Worm (Caenorhabditis elegans) whole organism, L4 larva: Measurements from ENCODE around the gene C05E4.12.

ENCODE experiments used
- D1046.2 ChIP-seq: fragments of 200-800 bp; sonication (Bioruptor generic); IDR thresholded peaks from 2 replicates; pipeline ENCODE4 v1.3.6; 2022; ENCODE audit warnings: missing genetic modification characterization, missing compliant biosample characterization
- F10B5.3 ChIP-seq: sonication (generic microtip); optimal IDR thresholded peaks from 2 replicates; lab custom pipeline; 2016; ENCODE audit warnings: mild to moderate bottlenecking, missing genetic modification characterization, missing compliant biosample characterization
- F44E2.7 ChIP-seq: fragments of 200-800 bp; sonication (Bioruptor generic); IDR thresholded peaks from 2 replicates; pipeline ENCODE4 v2.1.2; 2022; ENCODE audit warnings: missing genetic modification characterization, missing compliant biosample characterization
- T26A8.4 ChIP-seq: fragments of 200-800 bp; sonication (Bioruptor generic); IDR thresholded peaks from 2 replicates; pipeline ENCODE4 v1.3.6; 2022; ENCODE audit warnings: missing genetic modification characterization, missing compliant biosample characterization
- ZK546.5 ChIP-seq, 2 experiments: sonication (generic microtip); optimal IDR thresholded peaks; 2 replicates each; lab custom pipeline; 2017; ENCODE audit warnings: missing biosample characterization in 2 of 2, missing genetic modification characterization in 2 of 2
- aha-1 ChIP-seq: fragments of 150-350 bp; peaks from one replicate; lab custom pipeline; 2014; ENCODE audit warnings: missing biosample characterization, missing genetic modification characterization
- ama-1 ChIP-seq: fragments of 150-350 bp; optimal IDR thresholded peaks from 2 replicates; lab custom pipeline; 2014; ENCODE audit warnings: inconsistent platforms, mixed read lengths
- arid-1 ChIP-seq: fragments of 200-800 bp; sonication (Bioruptor generic); conservative IDR thresholded peaks from 2 replicates; pipeline ENCODE4 v1.3.6; 2022; ENCODE audit warnings: missing genetic modification reagents, missing genetic modification characterization, missing compliant biosample characterization
- ceh-44 ChIP-seq: fragments of 200-800 bp; sonication (Bioruptor generic); IDR thresholded peaks from 2 replicates; pipeline ENCODE4 v1.3.6; 2022; ENCODE audit warnings: missing genetic modification reagents, missing genetic modification characterization, missing compliant biosample characterization
- cey-2 ChIP-seq: sonication (generic microtip); optimal IDR thresholded peaks from 3 replicates; lab custom pipeline; 2017; ENCODE audit warnings: missing genetic modification characterization, mild to moderate bottlenecking, missing compliant biosample characterization, antibody characterized with exemption, borderline replicate concordance; ENCODE audit not compliant: insufficient read depth
- ctbp-1 ChIP-seq: fragments of 200-800 bp; sonication (Bioruptor generic); IDR thresholded peaks from 2 replicates; pipeline ENCODE4 v1.3.6; 2022; ENCODE audit warnings: missing genetic modification reagents, missing genetic modification characterization, missing compliant biosample characterization
- daf-16 ChIP-seq, 3 experiments: sonication (generic microtip); optimal IDR thresholded peaks; 2 replicates each; lab custom pipeline; 2016 to 2017; ENCODE audit warnings: missing genetic modification characterization in 3 of 3, missing genetic modification reagents in 3 of 3, mild to moderate bottlenecking in 2 of 3, missing compliant biosample characterization in 2 of 3, missing biosample characterization in 1 of 3, moderate library complexity in 1 of 3
- dmd-8 ChIP-seq: fragments of 200-800 bp; sonication (Bioruptor generic); IDR thresholded peaks from 2 replicates; pipeline ENCODE4 v1.3.6; 2022; ENCODE audit warnings: missing genetic modification characterization, missing compliant biosample characterization
- dmd-9 ChIP-seq: fragments of 200-800 bp; sonication (Bioruptor generic); IDR thresholded peaks from 2 replicates; pipeline ENCODE4 v1.3.6; 2022; ENCODE audit warnings: missing genetic modification reagents, missing genetic modification characterization, missing compliant biosample characterization
- dpl-1 ChIP-seq: fragments of 150-350 bp; optimal IDR thresholded peaks from 2 replicates; lab custom pipeline; 2014; ENCODE audit warnings: missing biosample characterization, missing genetic modification reagents, missing genetic modification characterization
- duxl-1 ChIP-seq: sonication (generic microtip); optimal IDR thresholded peaks from 2 replicates; lab custom pipeline; 2016; ENCODE audit warnings: mild to moderate bottlenecking, missing genetic modification characterization, moderate library complexity, missing compliant biosample characterization; ENCODE audit not compliant: poor library complexity
- dve-1 ChIP-seq: sonication (generic microtip); optimal IDR thresholded peaks from 2 replicates; lab custom pipeline; 2017; ENCODE audit warnings: antibody characterized with exemption, mild to moderate bottlenecking, missing genetic modification characterization, missing compliant biosample characterization; ENCODE audit not compliant: insufficient read depth
- egl-27 ChIP-seq: sonication (generic microtip); optimal IDR thresholded peaks from 3 replicates; lab custom pipeline; 2017; ENCODE audit warnings: missing biosample characterization, missing genetic modification reagents, missing genetic modification characterization
- fkh-10 ChIP-seq: fragments of 150-350 bp; optimal IDR thresholded peaks from 2 replicates; lab custom pipeline; 2014; ENCODE audit warnings: missing biosample characterization, missing genetic modification reagents, missing genetic modification characterization
- fos-1 ChIP-seq: fragments of 150-350 bp; optimal IDR thresholded peaks from 2 replicates; lab custom pipeline; 2014; ENCODE audit warnings: missing biosample characterization, missing genetic modification characterization
- hif-1 ChIP-seq, 2 experiments: sonication (generic microtip); optimal IDR thresholded peaks; 2 replicates each; lab custom pipeline; 2016 to 2017; ENCODE audit warnings: missing compliant biosample characterization in 2 of 2, missing genetic modification characterization in 2 of 2, missing genetic modification reagents in 2 of 2, missing genotype in 2 of 2, mild to moderate bottlenecking in 1 of 2
- hlh-30 ChIP-seq: sonication (generic microtip); optimal IDR thresholded peaks from 2 replicates; lab custom pipeline; 2017; ENCODE audit warnings: antibody characterized with exemption, mild to moderate bottlenecking, missing genetic modification characterization, missing compliant biosample characterization; ENCODE audit not compliant: insufficient read depth
- lin-15B ChIP-seq: fragments of 150-350 bp; sonication (generic microtip); optimal IDR thresholded peaks from 3 replicates; lab custom pipeline; 2014; ENCODE audit warnings: missing biosample characterization, missing genetic modification characterization
- lsy-2 ChIP-seq, 2 experiments: fragments of 150-350 bp in 1 of 2; sonication (generic microtip) in 1 of 2; optimal IDR thresholded peaks; 2 replicates each; lab custom pipeline; 2014 to 2017; ENCODE audit warnings: missing biosample characterization in 2 of 2, missing genetic modification characterization in 2 of 2
- madf-5 ChIP-seq, 2 experiments: fragments of 200-800 bp; sonication (Bioruptor generic); IDR thresholded peaks; 2 replicates each; pipeline ENCODE4 v1.3.6; 2022; ENCODE audit warnings: missing compliant biosample characterization in 2 of 2, missing genetic modification characterization in 2 of 2
- madf-9 ChIP-seq: fragments of 200-800 bp; sonication (Bioruptor generic); conservative IDR thresholded peaks from 2 replicates; pipeline ENCODE4 v1.3.6; 2022; ENCODE audit warnings: missing genetic modification reagents, missing genetic modification characterization, missing compliant biosample characterization
- mdl-1 ChIP-seq, 2 experiments: fragments of 150-350 bp in 1 of 2; sonication (generic microtip) in 1 of 2; optimal IDR thresholded peaks; 2 replicates each; lab custom pipeline; 2014 to 2017; ENCODE audit warnings: missing biosample characterization in 2 of 2, missing genetic modification characterization in 2 of 2
- mes-2 ChIP-seq: sonication (generic microtip); optimal IDR thresholded peaks from 2 replicates; lab custom pipeline; 2016; ENCODE audit warnings: missing genotype, mild to moderate bottlenecking, missing genetic modification characterization, missing compliant biosample characterization; ENCODE audit not compliant: poor library complexity, severe bottlenecking
- nhr-111 ChIP-seq: fragments of 200-800 bp; sonication (Bioruptor generic); optimal IDR thresholded peaks from 2 replicates; lab custom pipeline; 2018; ENCODE audit warnings: mild to moderate bottlenecking, missing genetic modification characterization, missing compliant biosample characterization
- nhr-25 ChIP-seq: sonication (generic microtip); optimal IDR thresholded peaks from 2 replicates; lab custom pipeline; 2017; ENCODE audit warnings: missing genetic modification characterization, mild to moderate bottlenecking, missing compliant biosample characterization, antibody characterized with exemption, moderate library complexity, borderline replicate concordance; ENCODE audit not compliant: insufficient read depth
- nhr-41 ChIP-seq: fragments of 200-800 bp; sonication (Bioruptor generic); IDR thresholded peaks from 2 replicates; pipeline ENCODE4 v1.3.6; 2022; ENCODE audit warnings: missing genetic modification reagents, missing genetic modification characterization, missing compliant biosample characterization
- nhr-6 ChIP-seq: fragments of 150-350 bp; optimal IDR thresholded peaks from 2 replicates; lab custom pipeline; 2014; ENCODE audit warnings: missing biosample characterization, missing genetic modification characterization
- pha-4 ChIP-seq, 2 experiments: fragments of 150-350 bp in 1 of 2; fragments of 200-800 bp in 1 of 2; sonication (Bioruptor generic) in 1 of 2; IDR thresholded peaks in 1 of 2; optimal IDR thresholded peaks in 1 of 2; 2 replicates each; pipeline versions ENCODE4 v1.3.6 to Lab custom; 2014 to 2022; ENCODE audit warnings: missing genetic modification characterization in 2 of 2, missing genetic modification reagents in 2 of 2, missing biosample characterization in 1 of 2, missing compliant biosample characterization in 1 of 2
- unc-62 ChIP-seq, 3 experiments: fragments of 150-350 bp in 1 of 3; sonication (generic microtip); optimal IDR thresholded peaks in 2 of 3; peaks in 1 of 3; 1 replicate in 1 of 3; 2 replicates in 2 of 3; lab custom pipeline; 2014 to 2017; ENCODE audit warnings: missing biosample characterization in 3 of 3, missing genetic modification characterization in 3 of 3, missing genetic modification reagents in 3 of 3, missing genotype in 1 of 3

C05E4.12 gene

ce11 chrV:725807-726572 lies 35.8 kb downstream of the C05E4.12 start (continued):
- no peak for TF ChIP-seq nhr-41 (GFP tag; lab: Robert Waterston, UW)
- TF ChIP-seq lin-15B (tag; lab: Kevin White, UChicago) = no peak
- TF ChIP-seq daf-16 (GFP tag; optimal IDR thresholded peaks at IDR 0.05; lab: Kevin White, UChicago) = no peak
- TF ChIP-seq daf-16 (tag; optimal IDR thresholded peaks at IDR 0.05; lab: Kevin White, UChicago) = peak; percentile 62
- 0 out of 2 replicates have a peak, but pooled peaks have one; percentile 3 for TF ChIP-seq madf-9 (GFP tag; lab: Robert Waterston, UW)
- no peak for TF ChIP-seq cey-2 (tag; lab: Kevin White, UChicago)
- TF ChIP-seq dve-1 = no peak
- TF ChIP-seq dmd-9 (GFP tag; lab: Robert Waterston, UW) = no peak
- peak; percentile 2 for TF ChIP-seq nhr-25 (tag; lab: Kevin White, UChicago)
- TF ChIP-seq fos-1 (tag; lab: Kevin White, UChicago) = no peak
- TF ChIP-seq F44E2.7 (GFP tag; lab: Robert Waterston, UW) = 0 out of 2 replicates have a peak, but pooled peaks have one; percentile 46

- TF ChIP-seq ctbp-1 (GFP tag; lab: Robert Waterston, UW) (no peak), madf-5 (GFP tag; IDR thresholded peaks at IDR 0.05; lab: Robert Waterston, UW) (no peak), duxl-1 (tag; lab: Kevin White, UChicago) (peak; percentile 54), mes-2 (tag; lab: Kevin White, UChicago) (peak; percentile 62), hlh-30 (tag; lab: Kevin White, UChicago) (peak; percentile 3), dve-1 (peak; percentile 12), ZK546.5 (tag; optimal IDR thresholded peaks at IDR 0.05; lab: Kevin White, UChicago) (no peak), lsy-2 (tag; optimal IDR thresholded peaks at IDR 0.05; lab: Kevin White, UChicago) (peak in 1 of 2 experiments; percentile 20), mdl-1 (tag; optimal IDR thresholded peaks at IDR 0.05; lab: Kevin White, UChicago) (peak in 1 of 2 experiments; percentile 4), D1046.2 (no peak), dmd-8 (GFP tag; lab: Robert Waterston, UW) (peak; percentile 65; the same call in 1 of the 2 replicates), fkh-10 (GFP tag; lab: Kevin White, UChicago) (no peak), F44E2.7 (GFP tag; lab: Robert Waterston, UW) (0 out of 2 replicates have a peak, but pooled peaks have one; percentile 2), F10B5.3 (tag; lab: Kevin White, UChicago) (no peak), pha-4 (GFP tag; IDR thresholded peaks at IDR 0.05; lab: Robert Waterston, UW) (no peak; the same call in 1 of the 2 replicates), pha-4 (tag; optimal IDR thresholded peaks at IDR 0.05; lab: Kevin White, UChicago) (no peak), hif-1 (tag; optimal IDR thresholded peaks at IDR 0.05; lab: Kevin White, UChicago) (peak in 1 of 2 experiments; percentile 5), nhr-111 (GFP tag; lab: Kevin White, UChicago) (no peak), dpl-1 (GFP tag; lab: Kevin White, UChicago) (no peak), ceh-44 (no peak), nhr-6 (tag; lab: Kevin White, UChicago) (peak; percentile 49), ama-1 (lab: Kevin White, UChicago) (peak; percentile 96), arid-1 (0 out of 2 replicates have a peak, but pooled peaks have one; percentile 12), daf-16 (GFP tag; optimal IDR thresholded peaks at IDR 0.05; lab: Kevin White, UChicago) (peak in 1 of 2 experiments; percentile 8), daf-16 (tag; optimal IDR thresholded peaks at IDR 0.05; lab: Kevin White, UChicago) (peak; percentile 4), egl-27 (tag; lab: Kevin White, UChicago) (no peak), nhr-41 (GFP tag; lab: Robert Waterston, UW) (no peak), aha-1 (peak; percentile 81), unc-62 (GFP tag; optimal IDR thresholded peaks at IDR 0.05 in 1 of 2; lab: Kevin White, UChicago) (peak in 1 of 2 experiments; percentile 90), unc-62 (tag; optimal IDR thresholded peaks at IDR 0.05; lab: Kevin White, UChicago) (no peak), nhr-25 (tag; lab: Kevin White, UChicago) (no peak), T26A8.4 (GFP tag; lab: Robert Waterston, UW) (peak; percentile 5)
- TF ChIP-seq, all 104 proteins: peak for 16
Measured at ce11 chrV:724946-725806, 36.6 kb downstream of the C05E4.12 start.
